Worm (Caenorhabditis elegans): Measurements from ENCODE around the gene cyp-35A1.

DNA sequence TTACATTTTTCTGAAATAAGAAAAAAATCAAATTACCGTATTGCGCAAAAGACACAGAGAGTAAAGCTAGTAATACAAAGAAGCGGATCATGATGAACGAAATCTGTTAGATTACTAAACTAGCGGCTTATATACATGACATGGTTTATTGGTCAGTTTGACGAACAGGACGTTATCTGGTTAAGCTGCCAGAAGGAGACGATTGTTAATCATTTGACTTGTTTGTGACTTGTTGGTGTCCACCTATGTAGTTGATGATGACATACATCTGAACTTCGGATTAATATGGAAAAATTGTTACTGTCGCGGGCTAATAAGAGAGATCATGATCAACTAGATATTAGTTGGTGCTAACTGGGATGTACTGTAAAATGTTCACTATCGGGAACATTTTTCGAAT is 38.5 kb upstream of the cyp-35A1 start, which contains the start of gene cnc-9:
- TF ChIP-seq snpc-4 (tag; optimal IDR thresholded peaks at IDR 0.05) (no peak), ama-1 (optimal IDR thresholded peaks at IDR 0.05) (no peak), zag-1 (tag; optimal IDR thresholded peaks at IDR 0.05) (no peak), mdl-1 (tag; optimal IDR thresholded peaks at IDR 0.05) (no peak)

Measured in whole organism, L1 larva.